Fruit fly (Drosophila melanogaster) whole organism: ENCODE results near the gene CG2701.

Source experiments
- CG8478 ChIP-seq: fragments of >200 bp; optimal IDR thresholded peaks from 2 replicates; lab custom pipeline; 2018; ENCODE audit warnings: inconsistent platforms
- Dll ChIP-seq: fragments of >200 bp; optimal IDR thresholded peaks from 2 replicates; lab custom pipeline; 2017
- EcR ChIP-seq, 2 experiments: fragments of >200 bp; optimal IDR thresholded peaks; 2 replicates each; lab custom pipeline; 2017; ENCODE audit warnings: missing biosample characterization in 2 of 2, missing genetic modification characterization in 2 of 2, missing genetic modification reagents in 2 of 2

dm6 chrX:2681601-2682000 lies 38.5 kb downstream of the CG2701 start, which contains the start of gene HLH3B:
- TF ChIP-seq CG8478 (lab: Kevin White, UChicago) (no peak), Dll (lab: Kevin White, UChicago) (no peak), EcR (GFP tag; optimal IDR thresholded peaks at IDR 0.05; lab: Kevin White, UChicago) (no peak)
